Worm (Caenorhabditis elegans): Measurements from ENCODE around the gene F49C12.15.

ce11 chrIV:9371126-9371525, 46.9 kb downstream of the F49C12.15 start, which contains the start of gene fbxc-58:
- no peak for TF ChIP-seq elt-1 (tag; optimal IDR thresholded peaks at IDR 0.05)
- no peak for TF ChIP-seq elt-3 (tag; optimal IDR thresholded peaks at IDR 0.05)
- TF ChIP-seq fos-1 (tag; optimal IDR thresholded peaks at IDR 0.05) = no peak
- TF ChIP-seq nhr-23 (tag; optimal IDR thresholded peaks at IDR 0.05) = no peak
- TF ChIP-seq ceh-9 (tag; optimal IDR thresholded peaks at IDR 0.05) = no peak
- TF ChIP-seq lin-39 (tag; optimal IDR thresholded peaks at IDR 0.05) = no peak
- TF ChIP-seq lin-15B (tag; optimal IDR thresholded peaks at IDR 0.05) = no peak
- TF ChIP-seq elt-2 (tag; optimal IDR thresholded peaks at IDR 0.05) = no peak
- no peak for TF ChIP-seq mdl-1 (tag; optimal IDR thresholded peaks at IDR 0.05)
- TF ChIP-seq nhr-28 (tag; optimal IDR thresholded peaks at IDR 0.05) = no peak

Data from whole organism, L3 larva.